ENCODE assay signal across 1 fruit fly cellular context in the genomic region with DNA sequence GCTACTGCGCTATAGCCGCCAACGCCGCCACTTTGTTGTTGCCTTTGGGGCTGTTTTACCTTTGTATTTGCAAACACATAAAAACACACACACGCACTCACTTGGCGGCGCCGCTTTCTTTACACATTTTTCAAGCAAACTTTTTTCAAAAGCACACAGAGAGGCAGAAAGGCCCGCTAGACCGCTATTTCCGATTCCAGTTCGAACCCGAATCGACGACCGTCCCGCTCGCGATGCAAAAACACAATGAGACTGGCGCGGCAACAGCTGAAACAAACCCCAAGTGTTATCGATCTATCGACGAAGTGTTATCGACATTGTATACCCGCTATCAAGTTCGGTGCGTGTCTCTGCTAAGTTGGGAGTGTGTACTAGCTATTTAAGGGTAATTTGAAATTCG.
TF ChIP-seq lines count a peak whose summit lies in the region.

A gene (minus strand): TSS at position 250 of the 400 bp plus-strand sequence.

TF ChIP-seq in whole organism, embryonic, 481 proteins besides CTCF, POLR2A, EP300 and RAD21 (continued from another document and continues in another):
- TF ChIP-seq ranshi (GFP tag; IDR thresholded peaks at IDR 0.05; lab: Robert Waterston, UW) = no peak
- TF ChIP-seq CG2678 (tag; optimal IDR thresholded peaks at IDR 0.05; lab: Kevin White, UChicago) = peak; percentile 45
- TF ChIP-seq gcm (GFP tag; optimal IDR thresholded peaks at IDR 0.05; lab: Kevin White, UChicago) = peak; percentile 77
- no peak for TF ChIP-seq CG5245 (GFP tag; optimal IDR thresholded peaks at IDR 0.05; lab: Kevin White, UChicago)
- peak; percentile 9 for TF ChIP-seq Asciz (GFP tag; optimal IDR thresholded peaks at IDR 0.05; lab: Kevin White, UChicago)
- TF ChIP-seq vfl (GFP tag; optimal IDR thresholded peaks at IDR 0.05; lab: Kevin White, UChicago) = peak; percentile 67
- peak; percentile 34 for TF ChIP-seq CG5180 (GFP tag; optimal IDR thresholded peaks at IDR 0.05; lab: Kevin White, UChicago)
- peak; percentile 43 for TF ChIP-seq CG10267 (tag; optimal IDR thresholded peaks at IDR 0.05; lab: Kevin White, UChicago)
- TF ChIP-seq PHDP (tag; optimal IDR thresholded peaks at IDR 0.05; lab: Kevin White, UChicago) = peak; percentile 77
- peak; percentile 6 for TF ChIP-seq CG7556 (GFP tag; optimal IDR thresholded peaks at IDR 0.05; lab: Kevin White, UChicago)
- TF ChIP-seq CG11247 (GFP tag; IDR thresholded peaks at IDR 0.05; lab: Robert Waterston, UW) = no peak
- no peak for TF ChIP-seq CG13287 (GFP tag; IDR thresholded peaks at IDR 0.05; lab: Robert Waterston, UW; ENCODE audit: partially characterized antibody)
- no peak for TF ChIP-seq CG15073 (GFP tag; optimal IDR thresholded peaks at IDR 0.05; lab: Kevin White, UChicago)
- no peak for TF ChIP-seq sc (optimal IDR thresholded peaks at IDR 0.05; lab: Kevin White, UChicago)
- no peak for TF ChIP-seq sc (GFP tag; optimal IDR thresholded peaks at IDR 0.05; lab: Kevin White, UChicago)
- TF ChIP-seq H15 (GFP tag; IDR thresholded peaks at IDR 0.05; lab: Robert Waterston, UW) = no peak
- TF ChIP-seq ase (GFP tag; IDR thresholded peaks at IDR 0.05; lab: Robert Waterston, UW) = no peak
- TF ChIP-seq ind (GFP tag; optimal IDR thresholded peaks at IDR 0.05; lab: Kevin White, UChicago) = no peak
- no peak for TF ChIP-seq Optix (GFP tag; IDR thresholded peaks at IDR 0.05; lab: Robert Waterston, UW)
- TF ChIP-seq her (GFP tag; optimal IDR thresholded peaks at IDR 0.05; lab: Kevin White, UChicago) = peak; percentile 83
- no peak for TF ChIP-seq CG31441 (GFP tag; IDR thresholded peaks at IDR 0.05; lab: Robert Waterston, UW)
- no peak for TF ChIP-seq Oli (tag; optimal IDR thresholded peaks at IDR 0.05; lab: Kevin White, UChicago)
- TF ChIP-seq Awh (GFP tag; IDR thresholded peaks at IDR 0.05; lab: Robert Waterston, UW) = no peak
- no peak for TF ChIP-seq zfh1 (GFP tag; IDR thresholded peaks at IDR 0.05; lab: Robert Waterston, UW)
- peak; percentile 61 for TF ChIP-seq Xbp1 (GFP tag; optimal IDR thresholded peaks at IDR 0.05; lab: Kevin White, UChicago)
- no peak for TF ChIP-seq amos (GFP tag; IDR thresholded peaks at IDR 0.05; lab: Robert Waterston, UW; ENCODE audit: partially characterized antibody)
- no peak for TF ChIP-seq CG3726 (GFP tag; IDR thresholded peaks at IDR 0.05; lab: Robert Waterston, UW)
- no peak for TF ChIP-seq vnd (GFP tag; IDR thresholded peaks at IDR 0.05; lab: Robert Waterston, UW; ENCODE audit: partially characterized antibody)
- peak; percentile 30 for TF ChIP-seq CG3995 (GFP tag; optimal IDR thresholded peaks at IDR 0.05; lab: Kevin White, UChicago)
- no peak for TF ChIP-seq CG31388 (GFP tag; optimal IDR thresholded peaks at IDR 0.05; lab: Kevin White, UChicago)
- TF ChIP-seq Max (GFP tag; optimal IDR thresholded peaks at IDR 0.05; lab: Kevin White, UChicago) = no peak
- peak; percentile 34 for TF ChIP-seq CG12299 (tag; optimal IDR thresholded peaks at IDR 0.05; lab: Kevin White, UChicago)
- TF ChIP-seq sens (GFP tag; lab: Kevin White, UChicago) = peak; percentile 94
- TF ChIP-seq CG4854 (GFP tag; optimal IDR thresholded peaks at IDR 0.05; lab: Kevin White, UChicago) = peak; percentile 5
- peak; percentile 53 for TF ChIP-seq CG10209 (GFP tag; optimal IDR thresholded peaks at IDR 0.05; lab: Kevin White, UChicago)
- peak; percentile 97 for TF ChIP-seq CG12769 (tag; optimal IDR thresholded peaks at IDR 0.05; lab: Kevin White, UChicago)
- TF ChIP-seq CG17328 (GFP tag; IDR thresholded peaks at IDR 0.05; lab: Robert Waterston, UW) = no peak
- TF ChIP-seq CG7271 (tag; optimal IDR thresholded peaks at IDR 0.05; lab: Kevin White, UChicago) = no peak
- no peak for TF ChIP-seq Mrtf (GFP tag; IDR thresholded peaks at IDR 0.05; lab: Robert Waterston, UW)
- no peak for TF ChIP-seq CG3847 (GFP tag; IDR thresholded peaks at IDR 0.05; lab: Robert Waterston, UW)
- no peak for TF ChIP-seq CG16815 (GFP tag; optimal IDR thresholded peaks at IDR 0.05; lab: Kevin White, UChicago)
- TF ChIP-seq Hr39 (optimal IDR thresholded peaks at IDR 0.05; lab: Kevin White, UChicago) = no peak
- peak; percentile 68 for TF ChIP-seq CG2712 (tag; optimal IDR thresholded peaks at IDR 0.05; lab: Kevin White, UChicago)
- TF ChIP-seq CG11723 (GFP tag; optimal IDR thresholded peaks at IDR 0.05; lab: Kevin White, UChicago) = peak; percentile 41
- no peak for TF ChIP-seq Ets65A (GFP tag; lab: Kevin White, UChicago)
- TF ChIP-seq CG34376 (GFP tag; optimal IDR thresholded peaks at IDR 0.05; lab: Kevin White, UChicago) = peak; percentile 65
- TF ChIP-seq mirr (GFP tag; optimal IDR thresholded peaks at IDR 0.05; lab: Kevin White, UChicago) = peak; percentile 63
- peak; percentile 87 for TF ChIP-seq ftz-f1 (GFP tag; optimal IDR thresholded peaks at IDR 0.05; lab: Kevin White, UChicago)
- TF ChIP-seq CG6765 (GFP tag; optimal IDR thresholded peaks at IDR 0.05; lab: Kevin White, UChicago) = no peak
- peak; percentile 4 for TF ChIP-seq cwo (GFP tag; optimal IDR thresholded peaks at IDR 0.05; lab: Kevin White, UChicago)
- peak; percentile 73 for TF ChIP-seq onecut (GFP tag; IDR thresholded peaks at IDR 0.05; lab: Robert Waterston, UW)
- TF ChIP-seq gce (GFP tag; IDR thresholded peaks at IDR 0.05; lab: Robert Waterston, UW) = no peak
- peak; percentile 46 for TF ChIP-seq sqz (GFP tag; optimal IDR thresholded peaks at IDR 0.05; lab: Kevin White, UChicago)
- peak; percentile 65 for TF ChIP-seq CG6272 (GFP tag; IDR thresholded peaks at IDR 0.05; lab: Robert Waterston, UW)
- peak; percentile 70 for TF ChIP-seq CG1647 (GFP tag; optimal IDR thresholded peaks at IDR 0.05; lab: Kevin White, UChicago)
- peak; percentile 11 for TF ChIP-seq fd64A (GFP tag; optimal IDR thresholded peaks at IDR 0.05; lab: Kevin White, UChicago)
- TF ChIP-seq zen (tag; optimal IDR thresholded peaks at IDR 0.05; lab: Kevin White, UChicago) = peak; percentile 3
- TF ChIP-seq D19B (GFP tag; optimal IDR thresholded peaks at IDR 0.05; lab: Kevin White, UChicago) = no peak
- peak; percentile 49 for TF ChIP-seq phol (tag; optimal IDR thresholded peaks at IDR 0.05; lab: Kevin White, UChicago)
- TF ChIP-seq CG10979 (tag; optimal IDR thresholded peaks at IDR 0.05; lab: Kevin White, UChicago) = peak; percentile 5
- TF ChIP-seq NK7.1 (GFP tag; optimal IDR thresholded peaks at IDR 0.05; lab: Kevin White, UChicago) = peak; percentile 36
- TF ChIP-seq CG8765 (GFP tag; IDR thresholded peaks at IDR 0.05; lab: Robert Waterston, UW) = no peak
- TF ChIP-seq CG11093 (GFP tag; IDR thresholded peaks at IDR 0.05; lab: Robert Waterston, UW) = no peak
- no peak for TF ChIP-seq Kr (GFP tag; optimal IDR thresholded peaks at IDR 0.05; lab: Kevin White, UChicago)
- peak; percentile 57 to 94 for TF ChIP-seq crp (GFP tag; optimal IDR thresholded peaks at IDR 0.05; lab: Kevin White, UChicago)
- no peak for TF ChIP-seq Nf-YA (GFP tag; IDR thresholded peaks at IDR 0.05; lab: Robert Waterston, UW)
- peak; percentile 84 for TF ChIP-seq CG10462 (GFP tag; optimal IDR thresholded peaks at IDR 0.05; lab: Kevin White, UChicago)
- peak; percentile 46 for TF ChIP-seq Sox102F (GFP tag; optimal IDR thresholded peaks at IDR 0.05; lab: Kevin White, UChicago)
- peak; percentile 61 for TF ChIP-seq CG12219 (GFP tag; optimal IDR thresholded peaks at IDR 0.05; lab: Kevin White, UChicago)
- peak; percentile 16 for TF ChIP-seq zf30C (GFP tag; optimal IDR thresholded peaks at IDR 0.05; lab: Kevin White, UChicago)
- TF ChIP-seq Hey (tag; optimal IDR thresholded peaks at IDR 0.05; lab: Kevin White, UChicago) = peak; percentile 65
- TF ChIP-seq Med (GFP tag; lab: Kevin White, UChicago) = peak; percentile 99
- TF ChIP-seq Dek (tag; optimal IDR thresholded peaks at IDR 0.05; lab: Kevin White, UChicago) = peak; percentile 56
- no peak for TF ChIP-seq ara (GFP tag; IDR thresholded peaks at IDR 0.05; lab: Robert Waterston, UW)
- peak; percentile 17 for TF ChIP-seq p53 (GFP tag; optimal IDR thresholded peaks at IDR 0.05; lab: Kevin White, UChicago)
- TF ChIP-seq wdn (GFP tag; IDR thresholded peaks at IDR 0.05; lab: Robert Waterston, UW) = no peak
- no peak for TF ChIP-seq CG8478 (optimal IDR thresholded peaks at IDR 0.05; lab: Kevin White, UChicago)
- no peak for TF ChIP-seq CG2129 (GFP tag; IDR thresholded peaks at IDR 0.05; lab: Robert Waterston, UW; ENCODE audit: partially characterized antibody)
- TF ChIP-seq eve (GFP tag; optimal IDR thresholded peaks at IDR 0.05; lab: Kevin White, UChicago) = no peak
- TF ChIP-seq ERR (GFP tag; optimal IDR thresholded peaks at IDR 0.05; lab: Kevin White, UChicago) = peak; percentile 88
- TF ChIP-seq Sox100B (GFP tag; optimal IDR thresholded peaks at IDR 0.05; lab: Kevin White, UChicago) = no peak
- TF ChIP-seq NC2α (GFP tag; optimal IDR thresholded peaks at IDR 0.05; lab: Kevin White, UChicago) = peak; percentile 72
- TF ChIP-seq Antp (GFP tag; optimal IDR thresholded peaks at IDR 0.05; lab: Kevin White, UChicago) = peak; percentile 40
- TF ChIP-seq Poxn (GFP tag; IDR thresholded peaks at IDR 0.05; lab: Robert Waterston, UW) = no peak
- TF ChIP-seq Taf1 (GFP tag; IDR thresholded peaks at IDR 0.05; lab: Robert Waterston, UW) = no peak
- TF ChIP-seq CG18011 (GFP tag; optimal IDR thresholded peaks at IDR 0.05; lab: Kevin White, UChicago) = peak; percentile 62
- peak; percentile 95 for TF ChIP-seq CG12659 (GFP tag; optimal IDR thresholded peaks at IDR 0.05; lab: Kevin White, UChicago)
- peak; percentile 44 for TF ChIP-seq MTF-1 (GFP tag; optimal IDR thresholded peaks at IDR 0.05; lab: Kevin White, UChicago; ENCODE audit: borderline replicate concordance)
- TF ChIP-seq Xrp1 (GFP tag; IDR thresholded peaks at IDR 0.05; lab: Robert Waterston, UW) = no peak
- TF ChIP-seq CG8089 (GFP tag; optimal IDR thresholded peaks at IDR 0.05; lab: Kevin White, UChicago) = peak; percentile 64
- peak; percentile 52 for TF ChIP-seq CG7839 (tag; optimal IDR thresholded peaks at IDR 0.05; lab: Kevin White, UChicago)
- TF ChIP-seq CG9876 (GFP tag; optimal IDR thresholded peaks at IDR 0.05; lab: Kevin White, UChicago) = peak; percentile 57
- no peak for TF ChIP-seq Bgb (GFP tag; IDR thresholded peaks at IDR 0.05; lab: Robert Waterston, UW; ENCODE audit: partially characterized antibody)
- peak; percentile 55 for TF ChIP-seq bigmax (GFP tag; optimal IDR thresholded peaks at IDR 0.05; lab: Kevin White, UChicago)
- TF ChIP-seq CG4404 (GFP tag; IDR thresholded peaks at IDR 0.05; lab: Robert Waterston, UW) = no peak
- no peak for TF ChIP-seq dysf (GFP tag; IDR thresholded peaks at IDR 0.05; lab: Robert Waterston, UW)
- TF ChIP-seq ATbp (GFP tag; optimal IDR thresholded peaks at IDR 0.05; lab: Kevin White, UChicago) = peak; percentile 97
- no peak for TF ChIP-seq CG14667 (GFP tag; IDR thresholded peaks at IDR 0.05; lab: Robert Waterston, UW)
- TF ChIP-seq luna (GFP tag; optimal IDR thresholded peaks at IDR 0.05; lab: Kevin White, UChicago) = peak; percentile 78
- peak; percentile 12 for TF ChIP-seq eyg (GFP tag; optimal IDR thresholded peaks at IDR 0.05; lab: Kevin White, UChicago)
- no peak for TF ChIP-seq BtbVII (GFP tag; optimal IDR thresholded peaks at IDR 0.05; lab: Kevin White, UChicago)
- TF ChIP-seq Ets97D (GFP tag; optimal IDR thresholded peaks at IDR 0.05; lab: Kevin White, UChicago) = peak; percentile 95
- TF ChIP-seq rib (GFP tag; IDR thresholded peaks at IDR 0.05; lab: Robert Waterston, UW) = no peak
- peak; percentile 65 for TF ChIP-seq gsb-n (tag; optimal IDR thresholded peaks at IDR 0.05; lab: Kevin White, UChicago)
- TF ChIP-seq CG12391 (tag; optimal IDR thresholded peaks at IDR 0.05; lab: Kevin White, UChicago) = peak; percentile 71
- peak; percentile 46 for TF ChIP-seq CG12942 (GFP tag; optimal IDR thresholded peaks at IDR 0.05; lab: Kevin White, UChicago)
- TF ChIP-seq E2f1 (GFP tag; IDR thresholded peaks at IDR 0.05; lab: Robert Waterston, UW) = no peak
- TF ChIP-seq Fer2 (tag; optimal IDR thresholded peaks at IDR 0.05; lab: Kevin White, UChicago) = no peak
- TF ChIP-seq pfk (GFP tag; optimal IDR thresholded peaks at IDR 0.05; lab: Kevin White, UChicago) = peak; percentile 28
- no peak for TF ChIP-seq org-1 (GFP tag; optimal IDR thresholded peaks at IDR 0.05; lab: Kevin White, UChicago)
- peak in 1 of 2 experiments; percentile 76 for TF ChIP-seq Pdp1 (GFP tag; optimal IDR thresholded peaks at IDR 0.05; lab: Kevin White, UChicago)
- peak; percentile 61 for TF ChIP-seq CG4707 (GFP tag; optimal IDR thresholded peaks at IDR 0.05; lab: Kevin White, UChicago)
- TF ChIP-seq Dad (GFP tag; optimal IDR thresholded peaks at IDR 0.05; lab: Kevin White, UChicago) = peak; percentile 85
- TF ChIP-seq D19A (tag; optimal IDR thresholded peaks at IDR 0.05; lab: Kevin White, UChicago) = no peak
- peak; percentile 70 for TF ChIP-seq ems (GFP tag; optimal IDR thresholded peaks at IDR 0.05; lab: Kevin White, UChicago)
- peak; percentile 84 for TF ChIP-seq pho (GFP tag; optimal IDR thresholded peaks at IDR 0.05; lab: Kevin White, UChicago)
- peak; percentile 61 for TF ChIP-seq CG12071 (GFP tag; optimal IDR thresholded peaks at IDR 0.05; lab: Kevin White, UChicago)
- TF ChIP-seq Dip2 (GFP tag; IDR thresholded peaks at IDR 0.05; lab: Robert Waterston, UW) = no peak
- TF ChIP-seq danr (GFP tag; IDR thresholded peaks at IDR 0.05; lab: Robert Waterston, UW) = no peak
- TF ChIP-seq Hmr (GFP tag; optimal IDR thresholded peaks at IDR 0.05; lab: Kevin White, UChicago) = peak; percentile 80
- no peak for TF ChIP-seq tio (GFP tag; optimal IDR thresholded peaks at IDR 0.05; lab: Kevin White, UChicago)
- TF ChIP-seq crc (GFP tag; optimal IDR thresholded peaks at IDR 0.05; lab: Kevin White, UChicago) = peak; percentile 47
- TF ChIP-seq Rfx (GFP tag; IDR thresholded peaks at IDR 0.05; lab: Robert Waterston, UW) = no peak
- TF ChIP-seq Vsx1 (GFP tag; optimal IDR thresholded peaks at IDR 0.05; lab: Kevin White, UChicago) = peak; percentile 60
- no peak for TF ChIP-seq jing (GFP tag; optimal IDR thresholded peaks at IDR 0.05; lab: Kevin White, UChicago)
- TF ChIP-seq Gsc (GFP tag; IDR thresholded peaks at IDR 0.05; lab: Robert Waterston, UW) = no peak
- no peak for TF ChIP-seq CG8388 (GFP tag; optimal IDR thresholded peaks at IDR 0.05; lab: Kevin White, UChicago)
- TF ChIP-seq CG14441 (GFP tag; IDR thresholded peaks at IDR 0.05; lab: Robert Waterston, UW) = no peak
- peak in 1 of 2 experiments; percentile 36 for TF ChIP-seq chif (GFP tag; optimal IDR thresholded peaks at IDR 0.05; lab: Kevin White, UChicago)
- no peak for TF ChIP-seq seq (GFP tag; IDR thresholded peaks at IDR 0.05; lab: Robert Waterston, UW)
- peak; percentile 67 for TF ChIP-seq sug (tag; optimal IDR thresholded peaks at IDR 0.05; lab: Kevin White, UChicago)
- no peak for TF ChIP-seq CkIIα-i1 (GFP tag; IDR thresholded peaks at IDR 0.05; lab: Robert Waterston, UW)
